Worm (Caenorhabditis elegans): Measurements from ENCODE around the gene F33G12.6.

Gene F33G12.6

ce11 chrII:5101701-5102100 lies 52.0 kb downstream of the F33G12.6 start, which contains the start of the genes idpb-3 and idpb-1:
Gene idpb-3, minus strand, starts transcription at chrII:5101801.
Gene idpb-1, plus strand, starts transcription at chrII:5101984.
- TF ChIP-seq ceh-13 (GFP tag; optimal IDR thresholded peaks at IDR 0.05) (no peak), sea-1 (GFP tag; conservative IDR thresholded peaks at IDR 0.05) (no peak), hmbx-1 (tag; optimal IDR thresholded peaks at IDR 0.05) (no peak), B0310.2 (tag; optimal IDR thresholded peaks at IDR 0.05) (no peak), ets-7 (tag; optimal IDR thresholded peaks at IDR 0.05) (no peak), scrt-1 (GFP tag; IDR thresholded peaks at IDR 0.05) (no peak), hmg-4 (GFP tag; optimal IDR thresholded peaks at IDR 0.05) (no peak), tbx-37 (GFP tag; conservative IDR thresholded peaks at IDR 0.05) (no peak), tbx-11 (GFP tag; IDR thresholded peaks at IDR 0.05) (no peak), tra-4 (tag; optimal IDR thresholded peaks at IDR 0.05) (no peak), ceh-36 (tag; optimal IDR thresholded peaks at IDR 0.05) (no peak)

- TF ChIP-seq ets-7 (tag; optimal IDR thresholded peaks at IDR 0.05) (no peak), aly-1 (tag; optimal IDR thresholded peaks at IDR 0.05) (no peak), hmg-4 (GFP tag; optimal IDR thresholded peaks at IDR 0.05) (no peak), B0310.2 (tag; optimal IDR thresholded peaks at IDR 0.05) (no peak), tbx-11 (GFP tag; IDR thresholded peaks at IDR 0.05) (no peak), sea-1 (GFP tag; conservative IDR thresholded peaks at IDR 0.05) (no peak), ceh-13 (GFP tag; optimal IDR thresholded peaks at IDR 0.05) (no peak), flt-1 (GFP tag; IDR thresholded peaks at IDR 0.05) (no peak), ceh-36 (tag; optimal IDR thresholded peaks at IDR 0.05) (no peak), F13C5.2 (tag; optimal IDR thresholded peaks at IDR 0.05) (no peak), tbx-37 (GFP tag; conservative IDR thresholded peaks at IDR 0.05) (no peak), hmbx-1 (tag; optimal IDR thresholded peaks at IDR 0.05) (no peak), tra-4 (tag; optimal IDR thresholded peaks at IDR 0.05) (no peak), scrt-1 (GFP tag; IDR thresholded peaks at IDR 0.05) (no peak), hnd-1 (tag; optimal IDR thresholded peaks at IDR 0.05) (no peak), pes-1 (GFP tag; IDR thresholded peaks at IDR 0.05) (no peak), ama-1 (optimal IDR thresholded peaks at IDR 0.05) (no peak)
These were observed 53.5 kb downstream of the F33G12.6 start for ce11 chrII:5103189-5103588.
